Worm (Caenorhabditis elegans) whole organism, L4 larva: ENCODE measurements around the gene str-60.

ENCODE experiments used
- ceh-28 ChIP-seq: fragments of 150-350 bp; optimal IDR thresholded peaks from 2 replicates; lab custom pipeline; 2014; ENCODE audit warnings: missing biosample characterization, missing genetic modification reagents, missing genetic modification characterization
- hlh-30 ChIP-seq: sonication (generic microtip); optimal IDR thresholded peaks from 2 replicates; lab custom pipeline; 2017; ENCODE audit warnings: antibody characterized with exemption, mild to moderate bottlenecking, missing genetic modification characterization, missing compliant biosample characterization; ENCODE audit not compliant: insufficient read depth
- nhr-48 ChIP-seq: sonication (generic microtip); optimal IDR thresholded peaks from 2 replicates; lab custom pipeline; 2016; ENCODE audit warnings: mild to moderate bottlenecking, missing genetic modification characterization, missing compliant biosample characterization
- zfp-2 ChIP-seq: sonication (generic microtip); optimal IDR thresholded peaks from 2 replicates; lab custom pipeline; 2016; ENCODE audit warnings: mild to moderate bottlenecking, missing genetic modification characterization, missing compliant biosample characterization

DNA sequence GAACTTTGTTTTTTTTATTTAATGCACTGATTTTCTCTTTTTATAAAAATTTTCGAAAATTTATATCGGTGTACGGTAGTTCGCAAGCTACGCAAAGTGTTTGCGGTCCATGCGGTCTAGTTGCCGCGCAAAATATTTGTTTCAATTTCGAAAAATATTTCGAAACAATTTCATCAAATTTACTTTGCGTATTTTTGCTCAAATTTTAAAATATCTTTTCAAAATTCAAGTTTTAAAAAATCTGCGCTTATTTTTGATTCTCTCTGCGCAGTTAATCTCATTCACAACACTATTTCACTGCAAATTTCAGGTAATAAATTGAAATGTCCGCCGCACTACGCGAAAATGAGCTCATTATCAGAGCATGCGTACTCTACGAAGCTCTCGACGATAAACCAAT lies 30.4 kb upstream of the str-60 start, which contains the start of gene fbxa-197:
- no peak for TF ChIP-seq hlh-30 (tag; lab: Kevin White, UChicago)
- TF ChIP-seq nhr-48 (tag; lab: Kevin White, UChicago) = no peak
- TF ChIP-seq ceh-28 (tag; lab: Kevin White, UChicago) = no peak
- TF ChIP-seq zfp-2 (tag; lab: Kevin White, UChicago) = no peak
